Fruit fly (Drosophila melanogaster): ENCODE results near the gene CASK.

CASK gene

DNA sequence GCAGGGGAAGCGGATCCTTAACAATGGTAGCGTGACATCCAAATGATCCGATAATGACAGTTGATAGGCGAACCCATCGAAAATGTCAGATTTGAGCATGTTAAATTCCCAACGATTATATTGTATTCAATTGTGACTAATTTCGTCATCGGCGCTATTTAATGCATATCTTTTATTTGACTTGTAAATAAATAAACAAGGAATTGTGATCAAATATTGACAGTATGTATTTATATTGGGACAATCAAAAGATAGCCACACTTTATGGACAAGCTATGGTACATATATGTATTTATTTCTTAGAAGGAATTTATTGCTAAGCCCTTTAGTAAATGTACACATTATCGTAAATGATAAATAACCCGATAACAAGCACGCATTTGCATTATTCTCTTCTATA, 2.7 kb upstream of the CASK start:
- TF ChIP-seq EcR (GFP tag; optimal IDR thresholded peaks at IDR 0.05), result no peak
- TF ChIP-seq pan (optimal IDR thresholded peaks at IDR 0.05), result no peak
- no peak for TF ChIP-seq psq (optimal IDR thresholded peaks at IDR 0.05)
- TF ChIP-seq usp (GFP tag; optimal IDR thresholded peaks at IDR 0.05), result no peak
- no peak for TF ChIP-seq Dll (optimal IDR thresholded peaks at IDR 0.05)
- TF ChIP-seq CG8478 (optimal IDR thresholded peaks at IDR 0.05), result no peak

dm6 chr3R:21824407-21825006, 2.0 kb upstream of the CASK start:
- TF ChIP-seq Dll (optimal IDR thresholded peaks at IDR 0.05), result no peak
- no peak for TF ChIP-seq CG8478 (optimal IDR thresholded peaks at IDR 0.05)
- no peak for TF ChIP-seq EcR (GFP tag; optimal IDR thresholded peaks at IDR 0.05)
- no peak for TF ChIP-seq usp (GFP tag; optimal IDR thresholded peaks at IDR 0.05)
- no peak for TF ChIP-seq pan (optimal IDR thresholded peaks at IDR 0.05)
- TF ChIP-seq psq (optimal IDR thresholded peaks at IDR 0.05), result no peak

DNA sequence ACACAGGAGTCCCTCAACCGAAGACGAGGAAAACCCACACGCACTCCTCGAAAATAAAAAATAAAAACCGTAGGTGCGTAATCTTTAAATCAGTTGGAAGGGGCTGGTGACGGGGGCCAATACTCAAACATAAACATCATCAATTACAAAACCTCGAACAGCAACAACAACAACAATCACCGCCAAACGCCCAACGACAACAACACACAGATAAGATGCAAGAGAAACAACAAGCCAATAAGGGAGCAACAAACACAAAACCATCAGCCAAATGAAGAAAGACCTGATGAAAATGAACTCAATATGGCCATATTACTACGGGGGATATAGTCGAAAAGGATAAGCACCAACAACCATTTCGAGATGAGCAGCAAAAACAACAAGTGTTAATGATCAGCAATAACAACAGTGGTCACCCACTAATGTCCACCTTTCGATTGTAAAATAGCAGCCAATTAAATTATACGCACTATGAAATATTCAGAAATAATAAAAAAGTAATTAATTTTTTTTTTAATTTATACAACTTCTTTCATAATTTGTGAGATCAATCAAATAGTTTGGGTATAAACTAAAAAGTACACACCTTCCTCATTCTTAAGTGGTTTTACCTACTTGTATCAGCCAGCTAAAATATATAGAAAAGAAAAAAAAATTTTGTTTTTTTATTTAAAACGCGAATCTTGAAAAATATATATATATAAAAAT, 1.4 kb upstream of the CASK start:
- TF ChIP-seq EcR (GFP tag; optimal IDR thresholded peaks at IDR 0.05), result no peak

DNA sequence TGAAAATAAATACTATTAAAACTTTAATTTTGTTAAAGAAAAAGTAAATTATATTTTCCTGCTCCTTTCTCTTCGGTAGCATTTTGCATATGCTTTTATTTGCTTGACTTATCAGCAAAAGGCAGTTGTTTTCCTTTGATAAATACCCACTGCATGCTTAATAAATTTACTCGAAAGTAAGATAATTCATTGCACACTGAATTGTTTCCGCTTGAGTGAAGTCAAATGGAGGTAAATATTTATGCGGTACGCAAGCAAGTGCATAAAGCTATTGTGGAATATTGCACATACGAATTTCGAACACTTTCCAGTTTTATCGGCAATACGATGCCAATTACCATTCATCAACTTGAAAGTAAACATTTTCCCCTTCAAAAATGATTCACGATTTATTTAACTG, 602 bp upstream of the CASK start:
- TF ChIP-seq EcR (GFP tag; optimal IDR thresholded peaks at IDR 0.05) (no peak), psq (optimal IDR thresholded peaks at IDR 0.05) (no peak), Dll (optimal IDR thresholded peaks at IDR 0.05) (no peak), pan (optimal IDR thresholded peaks at IDR 0.05) (no peak), CG8478 (optimal IDR thresholded peaks at IDR 0.05) (no peak), usp (GFP tag; optimal IDR thresholded peaks at IDR 0.05) (no peak)

DNA sequence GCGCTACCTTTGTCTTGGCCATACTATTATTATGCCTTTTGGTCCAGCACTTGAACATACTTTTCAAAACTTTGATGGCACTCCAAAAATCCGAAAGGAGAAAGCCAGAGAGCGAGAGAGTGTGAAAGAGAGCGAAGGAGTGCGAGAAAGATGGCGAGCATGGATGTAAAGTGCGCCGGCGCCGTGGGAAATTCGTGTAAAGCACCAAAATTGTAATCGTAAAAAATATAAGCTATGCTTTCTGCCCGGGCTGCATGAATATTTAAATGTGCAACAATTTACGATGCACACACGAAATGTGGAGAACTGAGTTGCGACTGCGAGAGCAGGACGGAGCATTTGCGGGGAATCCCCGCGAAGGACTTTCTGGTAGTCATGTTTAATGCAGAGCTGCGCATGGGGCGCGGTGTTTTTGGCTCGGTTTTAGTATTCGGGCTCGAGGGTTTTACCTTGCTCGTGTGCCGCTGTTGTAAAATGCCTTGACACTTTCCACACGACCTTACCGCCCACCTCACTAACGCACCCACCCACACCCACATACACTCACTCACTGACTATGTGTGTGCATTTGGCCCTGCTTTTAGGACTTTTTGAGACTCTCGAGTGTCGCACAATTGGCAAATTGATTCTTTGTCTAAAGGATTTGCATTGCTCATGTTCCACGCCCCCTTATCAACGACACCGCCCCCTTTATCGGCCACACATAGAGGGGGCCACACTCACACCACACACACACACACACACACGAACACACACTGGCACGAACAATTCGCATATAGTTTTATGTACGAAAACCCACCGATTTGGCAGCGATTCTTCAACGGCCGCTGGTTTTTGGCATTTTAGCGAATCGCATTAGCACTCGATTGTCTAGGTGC, 551 bp downstream of the CASK start:
- TF ChIP-seq psq (optimal IDR thresholded peaks at IDR 0.05) (no peak), EcR (GFP tag; optimal IDR thresholded peaks at IDR 0.05) (no peak), pan (optimal IDR thresholded peaks at IDR 0.05) (no peak), usp (GFP tag; optimal IDR thresholded peaks at IDR 0.05) (no peak), CG8478 (optimal IDR thresholded peaks at IDR 0.05) (no peak), Dll (optimal IDR thresholded peaks at IDR 0.05) (no peak)

- TF ChIP-seq EcR (GFP tag; optimal IDR thresholded peaks at IDR 0.05) (no peak), Dll (optimal IDR thresholded peaks at IDR 0.05) (no peak), psq (optimal IDR thresholded peaks at IDR 0.05) (no peak), CG8478 (optimal IDR thresholded peaks at IDR 0.05) (no peak), pan (optimal IDR thresholded peaks at IDR 0.05) (no peak), usp (GFP tag; optimal IDR thresholded peaks at IDR 0.05) (no peak)
Observed at dm6 chr3R:21808622-21809347, 13.7 kb downstream of the CASK start.

DNA sequence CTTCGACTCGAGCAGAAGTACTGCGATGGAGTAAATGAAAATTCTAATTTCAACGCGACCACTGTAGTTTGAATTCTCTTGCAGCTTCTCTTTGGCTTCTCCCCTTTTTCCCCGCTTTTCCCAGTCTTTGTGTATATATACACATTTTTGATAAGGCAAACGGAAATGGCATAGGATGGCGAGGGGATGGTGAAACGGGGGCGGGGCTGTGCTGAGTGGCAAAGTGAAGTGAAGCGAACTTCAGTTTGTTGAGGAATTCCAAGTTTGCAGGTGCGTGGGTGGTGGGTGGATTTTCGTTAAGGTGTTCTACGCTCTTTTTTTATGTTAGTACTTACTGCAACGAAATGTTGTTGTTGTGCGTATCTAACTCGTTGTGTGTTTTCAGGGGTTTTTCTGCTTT, 15.2 kb downstream of the CASK start:
- TF ChIP-seq pan (optimal IDR thresholded peaks at IDR 0.05) (no peak), psq (optimal IDR thresholded peaks at IDR 0.05) (no peak), CG8478 (optimal IDR thresholded peaks at IDR 0.05) (no peak), Dll (optimal IDR thresholded peaks at IDR 0.05) (no peak), EcR (GFP tag; optimal IDR thresholded peaks at IDR 0.05) (no peak), usp (GFP tag; optimal IDR thresholded peaks at IDR 0.05) (no peak)

- TF ChIP-seq pan (optimal IDR thresholded peaks at IDR 0.05) (no peak), usp (GFP tag; optimal IDR thresholded peaks at IDR 0.05) (no peak), psq (optimal IDR thresholded peaks at IDR 0.05) (no peak), Dll (optimal IDR thresholded peaks at IDR 0.05) (no peak), EcR (GFP tag; optimal IDR thresholded peaks at IDR 0.05) (no peak), CG8478 (optimal IDR thresholded peaks at IDR 0.05) (no peak)
Observed at dm6 chr3R:21793760-21794159, 28.7 kb downstream of the CASK start.

DNA sequence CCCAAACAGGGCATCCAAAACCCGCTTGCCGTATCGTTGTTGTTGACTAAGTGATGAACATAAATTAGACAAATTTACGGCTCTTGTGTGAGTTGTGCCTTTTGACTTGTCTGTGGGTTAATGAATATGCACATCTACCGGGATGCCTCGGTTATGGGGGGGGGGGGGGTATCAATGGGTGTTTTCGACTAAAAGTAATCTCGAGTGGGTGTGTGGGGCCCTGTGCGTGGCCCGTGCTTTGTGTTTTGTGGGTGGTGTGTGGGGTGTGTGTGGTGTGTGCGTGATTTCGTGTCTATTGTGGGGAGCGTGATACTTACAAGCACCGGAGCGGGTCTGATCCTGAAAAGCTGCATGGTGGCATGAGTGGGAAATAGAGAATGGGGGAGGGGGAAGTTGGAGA, 32.1 kb downstream of the CASK start:
- TF ChIP-seq CG8478 (optimal IDR thresholded peaks at IDR 0.05), result no peak
- no peak for TF ChIP-seq psq (optimal IDR thresholded peaks at IDR 0.05)
- TF ChIP-seq EcR (GFP tag; optimal IDR thresholded peaks at IDR 0.05), result no peak
- no peak for TF ChIP-seq usp (GFP tag; optimal IDR thresholded peaks at IDR 0.05)
- TF ChIP-seq Dll (optimal IDR thresholded peaks at IDR 0.05), result no peak

- TF ChIP-seq psq (optimal IDR thresholded peaks at IDR 0.05) (no peak), pan (optimal IDR thresholded peaks at IDR 0.05) (no peak), usp (GFP tag; optimal IDR thresholded peaks at IDR 0.05) (no peak), Dll (optimal IDR thresholded peaks at IDR 0.05) (peak; percentile 14), CG8478 (optimal IDR thresholded peaks at IDR 0.05) (no peak), EcR (GFP tag; optimal IDR thresholded peaks at IDR 0.05) (peak; percentile 32 to 93)
Observed at dm6 chr3R:21782295-21782922, 40.1 kb downstream of the CASK start, which contains the start of gene tsl. tsl (minus strand) TSS chr3R:21782536.

DNA sequence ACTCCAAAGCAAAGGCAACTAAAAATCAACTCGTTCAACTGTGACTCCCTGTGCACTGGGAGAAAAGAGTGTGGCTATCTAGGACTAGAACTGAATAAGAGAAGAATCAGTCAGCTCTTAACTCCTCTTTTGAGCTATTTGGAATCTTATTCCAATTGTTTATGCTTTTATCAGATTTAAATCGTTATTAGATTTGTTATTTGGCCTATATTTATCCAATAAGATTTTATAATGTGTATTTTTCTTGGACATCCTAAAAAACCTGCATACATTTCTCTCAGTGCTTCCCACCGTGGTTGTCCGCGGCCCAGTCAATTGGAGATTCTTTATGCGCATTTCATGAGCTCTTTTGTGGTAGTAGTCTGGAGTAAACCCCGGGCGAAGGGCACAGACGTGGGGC, 41.0 kb downstream of the CASK start:
- TF ChIP-seq CG8478 (optimal IDR thresholded peaks at IDR 0.05) (no peak), Dll (optimal IDR thresholded peaks at IDR 0.05) (no peak), psq (optimal IDR thresholded peaks at IDR 0.05) (no peak), usp (GFP tag; optimal IDR thresholded peaks at IDR 0.05) (no peak), EcR (GFP tag; optimal IDR thresholded peaks at IDR 0.05) (no peak), pan (optimal IDR thresholded peaks at IDR 0.05) (no peak)

Data from whole organism.